Worm (Caenorhabditis elegans) whole organism, young adult: ENCODE measurements around the gene F53F4.11.
A peak's percentile ranks its signal among the peaks of the same experiment; 100 is the strongest.

Source experiments
- B0035.1 ChIP-seq: sonication (generic microtip); optimal IDR thresholded peaks from 2 replicates; lab custom pipeline; 2016; ENCODE audit warnings: missing genetic modification characterization, mild to moderate bottlenecking, missing compliant biosample characterization, missing genotype, missing genetic modification reagents
- B0261.1 ChIP-seq: sonication (generic microtip); optimal IDR thresholded peaks from 2 replicates; lab custom pipeline; 2016; ENCODE audit warnings: mild to moderate bottlenecking, missing genetic modification characterization, moderate library complexity, missing compliant biosample characterization
- F10E7.11 ChIP-seq: sonication (generic microtip); optimal IDR thresholded peaks from 2 replicates; lab custom pipeline; 2017; ENCODE audit warnings: mild to moderate bottlenecking, missing genetic modification characterization, moderate library complexity, missing compliant biosample characterization
- F49E8.2 ChIP-seq: sonication (generic microtip); optimal IDR thresholded peaks from 3 replicates; lab custom pipeline; 2017; ENCODE audit warnings: missing genetic modification characterization, mild to moderate bottlenecking, missing compliant biosample characterization, antibody characterized with exemption, moderate library complexity; ENCODE audit not compliant: insufficient read depth
- F52B5.7 ChIP-seq: sonication (generic microtip); optimal IDR thresholded peaks from 2 replicates; lab custom pipeline; 2016; ENCODE audit warnings: mild to moderate bottlenecking, missing genetic modification characterization, missing compliant biosample characterization
- K11D2.4 ChIP-seq: fragments of 200-800 bp; sonication (Bioruptor generic); IDR thresholded peaks from 2 replicates; pipeline ENCODE4 v1.3.6; 2022; ENCODE audit warnings: missing genetic modification reagents, missing genetic modification characterization, missing compliant biosample characterization
- T07F8.4 ChIP-seq: sonication (generic microtip); optimal IDR thresholded peaks from 2 replicates; lab custom pipeline; 2016; ENCODE audit warnings: mild to moderate bottlenecking, missing genetic modification characterization, moderate library complexity, missing compliant biosample characterization
- Y79H2A.3 ChIP-seq: fragments of 200-800 bp; sonication (Bioruptor generic); conservative IDR thresholded peaks from 2 replicates; pipeline ENCODE4 v1.3.6; 2022; ENCODE audit warnings: missing genetic modification reagents, missing genetic modification characterization, missing compliant biosample characterization
- ZK185.1 ChIP-seq: sonication (generic microtip); optimal IDR thresholded peaks from 2 replicates; lab custom pipeline; 2016; ENCODE audit warnings: mild to moderate bottlenecking, missing genetic modification characterization, missing compliant biosample characterization; ENCODE audit not compliant: poor library complexity, severe bottlenecking
- aptf-3 ChIP-seq: fragments of 200-800 bp; sonication (Bioruptor generic); IDR thresholded peaks from 2 replicates; pipeline ENCODE4 v1.3.6; 2022; ENCODE audit warnings: missing genetic modification characterization, missing compliant biosample characterization
- athp-1 ChIP-seq: sonication (generic microtip); optimal IDR thresholded peaks from 2 replicates; lab custom pipeline; 2017; ENCODE audit warnings: mild to moderate bottlenecking, missing genetic modification characterization, missing compliant biosample characterization
- attf-6 ChIP-seq: fragments of 200-800 bp; sonication (Bioruptor generic); IDR thresholded peaks from 2 replicates; pipeline ENCODE4 v1.3.6; 2022; ENCODE audit warnings: missing genetic modification reagents, missing genetic modification characterization, missing compliant biosample characterization
- bed-1 ChIP-seq: fragments of 200-800 bp; sonication (Bioruptor generic); IDR thresholded peaks from 2 replicates; pipeline ENCODE4 v1.3.6; 2022; ENCODE audit warnings: missing genetic modification reagents, missing genetic modification characterization, missing compliant biosample characterization
- cebp-1 ChIP-seq, 2 experiments: fragments of 200-800 bp in 1 of 2; sonication (Bioruptor generic) in 1 of 2; sonication (generic microtip) in 1 of 2; IDR thresholded peaks in 1 of 2; optimal IDR thresholded peaks in 1 of 2; 2 replicates each; pipeline versions ENCODE4 v1.3.6 to Lab custom; 2017 to 2022; ENCODE audit warnings: missing compliant biosample characterization in 2 of 2, missing genetic modification characterization in 2 of 2, mild to moderate bottlenecking in 1 of 2, missing genetic modification reagents in 1 of 2, moderate library complexity in 1 of 2
- cebp-2 ChIP-seq: fragments of 200-800 bp; sonication (Bioruptor generic); IDR thresholded peaks from 2 replicates; pipeline ENCODE4 v1.3.6; 2022; ENCODE audit warnings: missing genetic modification characterization, missing compliant biosample characterization
- ceh-27 ChIP-seq: fragments of 200-800 bp; sonication (Bioruptor generic); optimal IDR thresholded peaks from 2 replicates; lab custom pipeline; 2018; ENCODE audit warnings: mild to moderate bottlenecking, missing genetic modification characterization, moderate library complexity, missing compliant biosample characterization
- ceh-40 ChIP-seq: fragments of 200-800 bp; sonication (Bioruptor generic); IDR thresholded peaks from 2 replicates; pipeline ENCODE4 v1.3.6; 2022; ENCODE audit warnings: missing genetic modification characterization, missing compliant biosample characterization
- ceh-79 ChIP-seq: sonication (generic microtip); optimal IDR thresholded peaks from 2 replicates; lab custom pipeline; 2017; ENCODE audit warnings: mild to moderate bottlenecking, missing genetic modification characterization, missing compliant biosample characterization
- die-1 ChIP-seq: sonication (generic microtip); optimal IDR thresholded peaks from 2 replicates; lab custom pipeline; 2016; ENCODE audit warnings: missing genotype, mild to moderate bottlenecking, missing genetic modification characterization, missing compliant biosample characterization
- dox-1 ChIP-seq: fragments of 200-800 bp; sonication (Bioruptor generic); IDR thresholded peaks from 2 replicates; pipeline ENCODE4 v1.3.6; 2022; ENCODE audit warnings: missing genetic modification reagents, missing genetic modification characterization, missing compliant biosample characterization
- egrh-3 ChIP-seq: fragments of 200-800 bp; sonication (Bioruptor generic); IDR thresholded peaks from 2 replicates; pipeline ENCODE4 v1.3.6; 2022; ENCODE audit warnings: missing genetic modification reagents, missing genetic modification characterization, missing compliant biosample characterization
- ekl-4 ChIP-seq: fragments of 200-800 bp; sonication (Bioruptor generic); IDR thresholded peaks from 2 replicates; pipeline ENCODE4 v1.3.6; 2022; ENCODE audit warnings: missing genetic modification reagents, missing genetic modification characterization, missing compliant biosample characterization
- him-1 ChIP-seq: sonication (generic microtip); optimal IDR thresholded peaks from 2 replicates; lab custom pipeline; 2016; ENCODE audit warnings: missing genotype, missing genetic modification reagents, missing genetic modification characterization, missing compliant biosample characterization
- hlh-26 ChIP-seq: fragments of 200-800 bp; sonication (Bioruptor generic); conservative IDR thresholded peaks from 2 replicates; pipeline ENCODE4 v1.3.6; 2022; ENCODE audit warnings: missing genetic modification reagents, missing genetic modification characterization, missing compliant biosample characterization
- hmg-20 ChIP-seq: fragments of 200-800 bp; sonication (Bioruptor generic); IDR thresholded peaks from 2 replicates; pipeline ENCODE4 v1.3.6; 2022; ENCODE audit warnings: missing genetic modification reagents, missing genetic modification characterization, missing compliant biosample characterization
- hsf-1 ChIP-seq: fragments of 200-800 bp; sonication (Bioruptor generic); IDR thresholded peaks from 2 replicates; pipeline ENCODE4 v1.3.6; 2022; ENCODE audit warnings: missing genetic modification reagents, missing genetic modification characterization, missing compliant biosample characterization
- let-526 ChIP-seq: fragments of 200-800 bp; sonication (Bioruptor generic); IDR thresholded peaks from 2 replicates; pipeline ENCODE4 v1.3.6; 2022; ENCODE audit warnings: missing genetic modification reagents, missing genetic modification characterization, missing compliant biosample characterization
- let-607 ChIP-seq, 2 experiments: fragments of 200-800 bp in 1 of 2; sonication (Bioruptor generic) in 1 of 2; sonication (generic microtip) in 1 of 2; optimal IDR thresholded peaks; 2 replicates each; lab custom pipeline; 2016 to 2018; ENCODE audit warnings: mild to moderate bottlenecking in 2 of 2, missing compliant biosample characterization in 2 of 2, missing genetic modification characterization in 2 of 2, moderate library complexity in 2 of 2, missing genotype in 1 of 2
- lsl-1 ChIP-seq: fragments of 200-800 bp; sonication (Bioruptor generic); optimal IDR thresholded peaks from 2 replicates; lab custom pipeline; 2018; ENCODE audit warnings: mild to moderate bottlenecking, missing genetic modification characterization, moderate library complexity, missing compliant biosample characterization
- madf-10 ChIP-seq: sonication (generic microtip); optimal IDR thresholded peaks from 2 replicates; lab custom pipeline; 2016; ENCODE audit warnings: mild to moderate bottlenecking, missing genetic modification characterization, missing compliant biosample characterization
- madf-3 ChIP-seq: fragments of 200-800 bp; sonication (Bioruptor generic); IDR thresholded peaks from 2 replicates; pipeline ENCODE4 v1.3.6; 2022; ENCODE audit warnings: missing genetic modification reagents, missing genetic modification characterization, missing compliant biosample characterization
- madf-6 ChIP-seq: fragments of 200-800 bp; sonication (Bioruptor generic); IDR thresholded peaks from 2 replicates; pipeline ENCODE4 v1.3.6; 2022; ENCODE audit warnings: missing genetic modification reagents, missing genetic modification characterization, missing compliant biosample characterization
- madf-8 ChIP-seq: fragments of 200-800 bp; sonication (Bioruptor generic); conservative IDR thresholded peaks from 2 replicates; pipeline ENCODE4 v1.3.6; 2022; ENCODE audit warnings: missing genetic modification reagents, missing genetic modification characterization, missing compliant biosample characterization
- mcd-1 ChIP-seq: fragments of 200-800 bp; sonication (Bioruptor generic); IDR thresholded peaks from 2 replicates; pipeline ENCODE4 v1.3.6; 2022; ENCODE audit warnings: missing genetic modification reagents, missing genetic modification characterization, missing compliant biosample characterization
- mel-28 ChIP-seq: sonication (generic microtip); optimal IDR thresholded peaks from 2 replicates; lab custom pipeline; 2016; ENCODE audit warnings: borderline replicate concordance, mild to moderate bottlenecking, missing genetic modification characterization, missing compliant biosample characterization
- nfya-1 ChIP-seq: sonication (generic microtip); optimal IDR thresholded peaks from 2 replicates; lab custom pipeline; 2017; ENCODE audit warnings: antibody characterized with exemption, missing compliant biosample characterization, missing genetic modification characterization, borderline replicate concordance; ENCODE audit not compliant: insufficient read depth
- nhr-120 ChIP-seq: fragments of 200-800 bp; sonication (Bioruptor generic); IDR thresholded peaks from 2 replicates; pipeline ENCODE4 v1.3.6; 2022; ENCODE audit warnings: missing genetic modification characterization, missing compliant biosample characterization
- nhr-80 ChIP-seq: sonication (generic microtip); optimal IDR thresholded peaks from 2 replicates; lab custom pipeline; 2016; ENCODE audit warnings: missing genetic modification characterization, missing compliant biosample characterization
- nhr-90 ChIP-seq: sonication (generic microtip); optimal IDR thresholded peaks from 2 replicates; lab custom pipeline; 2016; ENCODE audit warnings: missing genotype, mild to moderate bottlenecking, missing genetic modification characterization, missing compliant biosample characterization
- pbrm-1 ChIP-seq: fragments of 200-800 bp; sonication (Bioruptor generic); IDR thresholded peaks from 2 replicates; pipeline ENCODE4 v1.3.6; 2022; ENCODE audit warnings: missing genetic modification reagents, missing genetic modification characterization, missing compliant biosample characterization
- rec-8 ChIP-seq, 2 experiments: sonication (generic microtip); optimal IDR thresholded peaks; 2 replicates each; lab custom pipeline; 2016; ENCODE audit warnings: mild to moderate bottlenecking in 2 of 2, missing genetic modification characterization in 2 of 2, missing genetic modification reagents in 2 of 2, missing genotype in 2 of 2, missing biosample characterization in 1 of 2, missing compliant biosample characterization in 1 of 2, moderate library complexity in 1 of 2
- tlf-1 ChIP-seq: fragments of 200-800 bp; sonication (Bioruptor generic); optimal IDR thresholded peaks from 2 replicates; lab custom pipeline; 2018; ENCODE audit warnings: mild to moderate bottlenecking, missing genetic modification characterization, missing compliant biosample characterization
- zim-3 ChIP-seq: sonication (generic microtip); optimal IDR thresholded peaks from 2 replicates; lab custom pipeline; 2017; ENCODE audit warnings: mild to moderate bottlenecking, missing genetic modification characterization, moderate library complexity, missing compliant biosample characterization
- ztf-18 ChIP-seq: sonication (generic microtip); optimal IDR thresholded peaks from 2 replicates; lab custom pipeline; 2016; ENCODE audit warnings: missing genotype, mild to moderate bottlenecking, missing genetic modification characterization, missing compliant biosample characterization
- ztf-25 ChIP-seq: fragments of 200-800 bp; sonication (Bioruptor generic); IDR thresholded peaks from 2 replicates; pipeline ENCODE4 v1.3.6; 2022; ENCODE audit warnings: missing genetic modification reagents, missing genetic modification characterization, missing compliant biosample characterization
- ztf-26 ChIP-seq: sonication (generic microtip); optimal IDR thresholded peaks from 2 replicates; lab custom pipeline; 2017; ENCODE audit warnings: missing genetic modification characterization, missing compliant biosample characterization

The F53F4.11 gene

DNA sequence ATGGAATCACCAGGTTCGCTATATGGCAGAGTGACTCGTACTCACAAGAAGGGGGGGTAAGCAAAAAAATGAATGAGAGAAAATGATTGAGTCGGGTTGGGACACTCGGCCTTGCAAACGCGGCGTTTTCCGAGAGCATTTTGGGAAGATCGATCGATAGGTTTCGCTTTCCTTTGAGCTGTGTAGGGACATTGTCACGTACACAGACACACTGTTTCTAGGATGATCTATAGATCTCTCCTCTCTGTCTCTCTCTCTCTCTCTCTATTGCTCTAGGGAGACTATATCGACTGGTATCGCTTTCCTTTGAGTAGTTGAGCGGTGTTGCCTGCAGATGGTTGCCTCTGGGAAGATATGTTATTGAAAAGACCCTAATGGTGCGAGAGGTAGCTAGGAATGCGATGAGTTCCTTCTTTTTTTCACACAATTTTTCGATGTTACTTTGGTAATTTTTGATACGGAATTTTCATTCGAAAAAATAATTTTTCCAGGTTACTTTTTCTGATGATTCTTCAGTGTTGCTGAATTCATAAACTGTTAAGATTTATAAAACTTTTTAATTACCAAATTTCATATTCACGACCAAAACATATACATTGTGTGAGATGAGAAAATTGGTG is 25.5 kb upstream of the F53F4.11 start, which contains the start of gene H37A05.4 (continued):
- TF ChIP-seq him-1 (tag; lab: Kevin White, UChicago) (peak; percentile 58), let-526 (GFP tag; lab: Robert Waterston, UW) (0 out of 2 replicates have a peak, but pooled peaks have one; percentile 13), nhr-120 (GFP tag; lab: Robert Waterston, UW) (no peak), madf-8 (GFP tag; lab: Robert Waterston, UW) (no peak), let-607 (tag; optimal IDR thresholded peaks at IDR 0.05; lab: Kevin White, UChicago) (peak in 1 of 2 experiments; percentile 12), nhr-80 (tag; lab: Kevin White, UChicago) (peak; percentile 63), lsl-1 (GFP tag; lab: Kevin White, UChicago) (peak; percentile 14), mcd-1 (GFP tag; lab: Robert Waterston, UW) (peak; percentile 53), F52B5.7 (tag; lab: Kevin White, UChicago) (peak; percentile 86), hlh-26 (no peak), ceh-27 (GFP tag; lab: Kevin White, UChicago) (no peak), ceh-40 (GFP tag; lab: Robert Waterston, UW) (no peak; the same call in 1 of the 2 replicates), hsf-1 (GFP tag; lab: Robert Waterston, UW) (peak; percentile 34; the same call in 1 of the 2 replicates), F49E8.2 (tag; lab: Kevin White, UChicago) (no peak), egrh-3 (GFP tag; lab: Robert Waterston, UW) (no peak), B0035.1 (tag; lab: Kevin White, UChicago) (peak; percentile 66), ztf-18 (peak; percentile 13), ZK185.1 (tag; lab: Kevin White, UChicago) (no peak), mel-28 (tag; lab: Kevin White, UChicago) (no peak), ztf-26 (peak; percentile 68), zim-3 (peak; percentile 84), F10E7.11 (tag; lab: Kevin White, UChicago) (peak; percentile 57), ekl-4 (GFP tag; lab: Robert Waterston, UW) (peak; percentile 76), bed-1 (GFP tag; lab: Robert Waterston, UW) (no peak), madf-10 (tag; lab: Kevin White, UChicago) (peak; percentile 20), athp-1 (tag; lab: Kevin White, UChicago) (peak; percentile 89), ztf-25 (GFP tag; lab: Robert Waterston, UW) (no peak), dox-1 (GFP tag; lab: Robert Waterston, UW) (peak; percentile 63), T07F8.4 (tag; lab: Kevin White, UChicago) (no peak), hmg-20 (peak; percentile 25), pbrm-1 (GFP tag; lab: Robert Waterston, UW) (no peak; the same call in 1 of the 2 replicates), Y79H2A.3 (GFP tag; lab: Robert Waterston, UW) (0 out of 2 replicates have a peak, but pooled peaks have one; percentile 14), tlf-1 (GFP tag; lab: Kevin White, UChicago) (peak; percentile 74), die-1 (tag; lab: Kevin White, UChicago) (peak; percentile 30), nhr-90 (tag; lab: Kevin White, UChicago) (peak; percentile 51), ceh-79 (tag; lab: Kevin White, UChicago) (no peak), cebp-1 (GFP tag; IDR thresholded peaks at IDR 0.05; lab: Robert Waterston, UW) (no peak), cebp-1 (tag; optimal IDR thresholded peaks at IDR 0.05; lab: Kevin White, UChicago) (peak; percentile 81), B0261.1 (no peak), attf-6 (0 out of 2 replicates have a peak, but pooled peaks have one; percentile 43), K11D2.4 (GFP tag; lab: Robert Waterston, UW) (peak; percentile 73), cebp-2 (GFP tag; lab: Robert Waterston, UW) (no peak), madf-3 (GFP tag; lab: Robert Waterston, UW) (peak; percentile 35; the same call in 1 of the 2 replicates), nfya-1 (tag; lab: Kevin White, UChicago) (no peak), madf-6 (GFP tag; lab: Robert Waterston, UW) (peak; percentile 50; the same call in 1 of the 2 replicates), rec-8 (tag; optimal IDR thresholded peaks at IDR 0.05; lab: Kevin White, UChicago) (no peak), aptf-3 (GFP tag; lab: Robert Waterston, UW) (peak; percentile 94; the same call in 1 of the 2 replicates)
